Fruit fly (Drosophila melanogaster) whole organism, prepupa: ENCODE data around the gene Polr1D.

Experiments
- Blimp-1 ChIP-seq: fragments of 200-800 bp; sonication (Bioruptor generic); optimal IDR thresholded peaks from 3 replicates; lab custom pipeline; 2017; ENCODE audit warnings: missing biosample characterization, missing genetic modification characterization, mild to moderate bottlenecking, moderate library complexity, missing genetic modification reagents
- CG10631 ChIP-seq: fragments of 200-800 bp; sonication (Bioruptor generic); optimal IDR thresholded peaks from 2 replicates; lab custom pipeline; 2016; ENCODE audit warnings: missing biosample characterization, missing genetic modification characterization
- CG10669 ChIP-seq: fragments of 200-800 bp; sonication (Bioruptor generic); optimal IDR thresholded peaks from 3 replicates; lab custom pipeline; 2018; ENCODE audit warnings: missing biosample characterization, mild to moderate bottlenecking, missing genetic modification characterization, moderate library complexity
- CG11762 ChIP-seq: fragments of 200-800 bp; sonication (Bioruptor generic); optimal IDR thresholded peaks from 3 replicates; lab custom pipeline; 2016; ENCODE audit warnings: missing biosample characterization, missing genetic modification characterization; ENCODE audit not compliant: insufficient read depth
- CG11902 ChIP-seq: fragments of 200-800 bp; sonication (Bioruptor generic); optimal IDR thresholded peaks from 3 replicates; lab custom pipeline; 2016; ENCODE audit warnings: missing biosample characterization, missing genetic modification characterization
- CG1621 ChIP-seq: fragments of 200-800 bp; sonication (Bioruptor generic); optimal IDR thresholded peaks from 3 replicates; lab custom pipeline; 2018; ENCODE audit warnings: missing biosample characterization, mild to moderate bottlenecking, missing genetic modification characterization
- CG16779 ChIP-seq: fragments of 200-800 bp; sonication (Bioruptor generic); optimal IDR thresholded peaks from 3 replicates; lab custom pipeline; 2017; ENCODE audit warnings: missing biosample characterization, mild to moderate bottlenecking, missing genetic modification characterization
- CG3032 ChIP-seq: fragments of 200-800 bp; optimal IDR thresholded peaks from 2 replicates; lab custom pipeline; 2019; ENCODE audit warnings: missing biosample characterization, mild to moderate bottlenecking, missing genetic modification characterization, moderate library complexity
- CG32006 ChIP-seq: fragments of 200-800 bp; sonication (Bioruptor generic); optimal IDR thresholded peaks from 3 replicates; lab custom pipeline; 2017; ENCODE audit warnings: missing biosample characterization, mild to moderate bottlenecking, missing genetic modification characterization
- CG34406 ChIP-seq: fragments of 200-800 bp; sonication (Bioruptor generic); optimal IDR thresholded peaks from 3 replicates; lab custom pipeline; 2016; ENCODE audit warnings: missing biosample characterization, missing genetic modification characterization
- CG3919 ChIP-seq: fragments of 200-800 bp; sonication (Bioruptor generic); optimal IDR thresholded peaks from 3 replicates; lab custom pipeline; 2016; ENCODE audit warnings: missing biosample characterization, missing genetic modification characterization
- CG4318 ChIP-seq: fragments of 200-800 bp; sonication (Bioruptor generic); optimal IDR thresholded peaks from 3 replicates; lab custom pipeline; 2017; ENCODE audit warnings: missing biosample characterization, mild to moderate bottlenecking, missing genetic modification characterization
- CG6276 ChIP-seq: fragments of 200-800 bp; sonication (Bioruptor generic); optimal IDR thresholded peaks from 2 replicates; lab custom pipeline; 2017; ENCODE audit warnings: missing biosample characterization, mild to moderate bottlenecking, missing genetic modification characterization
- CG6854 ChIP-seq: fragments of 200-800 bp; sonication (Bioruptor generic); optimal IDR thresholded peaks from 2 replicates; lab custom pipeline; 2017; ENCODE audit warnings: missing biosample characterization, mild to moderate bottlenecking, missing genetic modification characterization
- CG7368 ChIP-seq: fragments of 200-800 bp; sonication (Bioruptor generic); optimal IDR thresholded peaks from 3 replicates; lab custom pipeline; 2016; ENCODE audit warnings: missing biosample characterization, missing genetic modification characterization
- CG8119 ChIP-seq: fragments of 200-800 bp; sonication (Bioruptor generic); IDR thresholded peaks from 3 replicates; pipeline ENCODE4 v1.3.6; 2022; ENCODE audit warnings: missing biosample characterization, missing genetic modification characterization
- CG8319 ChIP-seq: fragments of 200-800 bp; sonication (Bioruptor generic); optimal IDR thresholded peaks from 3 replicates; lab custom pipeline; 2016; ENCODE audit warnings: missing biosample characterization, missing genetic modification characterization
- CG8632 ChIP-seq: fragments of 200-800 bp; sonication (Bioruptor generic); optimal IDR thresholded peaks from 3 replicates; lab custom pipeline; 2016; ENCODE audit warnings: missing biosample characterization, missing genetic modification characterization
- CG9139 ChIP-seq: fragments of 200-800 bp; sonication (Bioruptor generic); optimal IDR thresholded peaks from 3 replicates; lab custom pipeline; 2017; ENCODE audit warnings: missing biosample characterization, mild to moderate bottlenecking, missing genetic modification characterization
- Eip78C ChIP-seq: fragments of 200-800 bp; sonication (Bioruptor generic); peaks from one replicate; lab custom pipeline; 2016; ENCODE audit warnings: missing biosample characterization, missing genetic modification characterization
- Eip93F ChIP-seq: fragments of 200-800 bp; sonication (Bioruptor generic); optimal IDR thresholded peaks from 2 replicates; lab custom pipeline; 2016; ENCODE audit warnings: missing biosample characterization, mild to moderate bottlenecking, missing genetic modification characterization
- Ets21C ChIP-seq: fragments of 200-800 bp; sonication (Bioruptor generic); optimal IDR thresholded peaks from 3 replicates; lab custom pipeline; 2016; ENCODE audit warnings: missing biosample characterization, missing genetic modification characterization
- Ets96B ChIP-seq: fragments of 200-800 bp; optimal IDR thresholded peaks from 2 replicates; lab custom pipeline; 2019; ENCODE audit warnings: missing biosample characterization, mild to moderate bottlenecking, missing genetic modification characterization, moderate library complexity
- Gug ChIP-seq: fragments of 200-800 bp; sonication (Bioruptor generic); IDR thresholded peaks from 2 replicates; pipeline ENCODE4 v1.3.6; 2022; ENCODE audit warnings: missing biosample characterization, missing genetic modification characterization
- Hr38 ChIP-seq: sonication (Bioruptor generic); optimal IDR thresholded peaks from 2 replicates; lab custom pipeline; 2016; ENCODE audit warnings: missing biosample characterization, missing genetic modification characterization
- Hr39 ChIP-seq: fragments of 200-800 bp; sonication (Bioruptor generic); optimal IDR thresholded peaks from 2 replicates; lab custom pipeline; 2016; ENCODE audit warnings: missing biosample characterization, missing genetic modification characterization
- Hr4 ChIP-seq: fragments of 200-800 bp; sonication (Bioruptor generic); optimal IDR thresholded peaks from 3 replicates; lab custom pipeline; 2016; ENCODE audit warnings: missing biosample characterization, missing genetic modification characterization
- Lpt ChIP-seq: fragments of 200-800 bp; sonication (Bioruptor generic); optimal IDR thresholded peaks from 3 replicates; lab custom pipeline; 2016; ENCODE audit warnings: missing biosample characterization, missing genetic modification characterization
- Met ChIP-seq: fragments of 200-800 bp; sonication (Bioruptor generic); optimal IDR thresholded peaks from 3 replicates; lab custom pipeline; 2016; ENCODE audit warnings: missing biosample characterization, missing genetic modification characterization
- OdsH ChIP-seq: fragments of 200-800 bp; sonication (Bioruptor generic); optimal IDR thresholded peaks from 3 replicates; lab custom pipeline; 2016; ENCODE audit warnings: missing biosample characterization, missing genetic modification characterization
- Smox ChIP-seq: fragments of 200-800 bp; sonication (Bioruptor generic); optimal IDR thresholded peaks from 3 replicates; lab custom pipeline; 2016; ENCODE audit warnings: missing biosample characterization, missing genetic modification characterization
- Sox15 ChIP-seq: fragments of 200-800 bp; sonication (Bioruptor generic); optimal IDR thresholded peaks from 3 replicates; lab custom pipeline; 2016; ENCODE audit warnings: missing biosample characterization, missing genetic modification characterization
- achi ChIP-seq: fragments of 200-800 bp; sonication (Bioruptor generic); optimal IDR thresholded peaks from 3 replicates; lab custom pipeline; 2016; ENCODE audit warnings: missing biosample characterization, missing genetic modification characterization
- acj6 ChIP-seq: fragments of 200-800 bp; sonication (Bioruptor generic); optimal IDR thresholded peaks from 3 replicates; lab custom pipeline; 2016; ENCODE audit warnings: missing biosample characterization, missing genetic modification characterization
- cyc ChIP-seq: fragments of 200-800 bp; sonication (Bioruptor generic); optimal IDR thresholded peaks from 3 replicates; lab custom pipeline; 2016; ENCODE audit warnings: missing biosample characterization, missing genetic modification characterization
- dac ChIP-seq: fragments of 200-800 bp; sonication (Bioruptor generic); optimal IDR thresholded peaks from 2 replicates; lab custom pipeline; 2017; ENCODE audit warnings: missing biosample characterization, mild to moderate bottlenecking, missing genetic modification characterization
- dsx ChIP-seq: fragments of 200-800 bp; optimal IDR thresholded peaks from 3 replicates; lab custom pipeline; 2019; ENCODE audit warnings: missing biosample characterization, mild to moderate bottlenecking, missing genetic modification characterization, moderate library complexity; ENCODE audit not compliant: poor library complexity, severe bottlenecking
- eg ChIP-seq: fragments of 200-800 bp; sonication (Bioruptor generic); IDR thresholded peaks from 3 replicates; pipeline ENCODE4 v1.3.6; 2022; ENCODE audit warnings: missing biosample characterization, missing genetic modification characterization
- esn ChIP-seq: fragments of 200-800 bp; sonication (Bioruptor generic); optimal IDR thresholded peaks from 2 replicates; lab custom pipeline; 2016; ENCODE audit warnings: missing biosample characterization, mild to moderate bottlenecking, missing genetic modification characterization, moderate library complexity
- fd59A ChIP-seq: fragments of 200-800 bp; sonication (Bioruptor generic); optimal IDR thresholded peaks from 2 replicates; lab custom pipeline; 2017; ENCODE audit warnings: missing biosample characterization, mild to moderate bottlenecking, missing genetic modification characterization, missing genetic modification reagents
- fd85E ChIP-seq: fragments of 200-800 bp; sonication (Bioruptor generic); optimal IDR thresholded peaks from 3 replicates; lab custom pipeline; 2016; ENCODE audit warnings: missing biosample characterization, missing genetic modification characterization
- fkh ChIP-seq: fragments of 200-800 bp; sonication (Bioruptor generic); optimal IDR thresholded peaks from 3 replicates; lab custom pipeline; 2017; ENCODE audit warnings: missing biosample characterization, mild to moderate bottlenecking, missing genetic modification characterization, moderate library complexity
- lz ChIP-seq: fragments of 200-800 bp; sonication (Bioruptor generic); optimal IDR thresholded peaks from 3 replicates; lab custom pipeline; 2016; ENCODE audit warnings: missing biosample characterization, missing genetic modification characterization
- net ChIP-seq: fragments of 200-800 bp; sonication (Bioruptor generic); optimal IDR thresholded peaks from 3 replicates; lab custom pipeline; 2016; ENCODE audit warnings: missing biosample characterization, missing genetic modification characterization
- ss ChIP-seq, 2 experiments: fragments of 200-800 bp; sonication (Bioruptor generic); optimal IDR thresholded peaks; 2 replicates in 1 of 2; 3 replicates in 1 of 2; lab custom pipeline; 2017 to 2018; ENCODE audit warnings: mild to moderate bottlenecking in 2 of 2, missing biosample characterization in 2 of 2, missing genetic modification characterization in 2 of 2, moderate library complexity in 1 of 2
- svp ChIP-seq: fragments of 200-800 bp; sonication (Bioruptor generic); peaks from one replicate; lab custom pipeline; 2016; ENCODE audit warnings: missing biosample characterization, missing genetic modification characterization

Gene Polr1D

dm6 chr2L:19136735-19137134 is 1.7 kb upstream of the Polr1D start (continued):
- TF ChIP-seq CG32006 (GFP tag; lab: Kevin White, UChicago) (peak; percentile 80), fd59A (GFP tag; lab: Kevin White, UChicago) (peak; percentile 96), fd85E (peak; percentile 56), Blimp-1 (GFP tag; lab: Kevin White, UChicago) (peak; percentile 67), fkh (GFP tag; lab: Kevin White, UChicago) (no peak), CG11762 (GFP tag; lab: Kevin White, UChicago) (peak; percentile 90), Eip78C (peak; percentile 99), Hr38 (no peak), OdsH (GFP tag; lab: Kevin White, UChicago) (peak; percentile 95), CG4318 (peak; percentile 64), net (GFP tag; lab: Kevin White, UChicago) (peak; percentile 87), CG3032 (peak; percentile 96), acj6 (GFP tag; lab: Kevin White, UChicago) (peak; percentile 93), CG6854 (GFP tag; lab: Kevin White, UChicago) (peak; percentile 84), ss (GFP tag; optimal IDR thresholded peaks at IDR 0.05; lab: Kevin White, UChicago) (peak; percentile 93 to 95), CG7368 (GFP tag; lab: Kevin White, UChicago) (peak; percentile 90)
- TF ChIP-seq, all 60 proteins: peak for 57

DNA sequence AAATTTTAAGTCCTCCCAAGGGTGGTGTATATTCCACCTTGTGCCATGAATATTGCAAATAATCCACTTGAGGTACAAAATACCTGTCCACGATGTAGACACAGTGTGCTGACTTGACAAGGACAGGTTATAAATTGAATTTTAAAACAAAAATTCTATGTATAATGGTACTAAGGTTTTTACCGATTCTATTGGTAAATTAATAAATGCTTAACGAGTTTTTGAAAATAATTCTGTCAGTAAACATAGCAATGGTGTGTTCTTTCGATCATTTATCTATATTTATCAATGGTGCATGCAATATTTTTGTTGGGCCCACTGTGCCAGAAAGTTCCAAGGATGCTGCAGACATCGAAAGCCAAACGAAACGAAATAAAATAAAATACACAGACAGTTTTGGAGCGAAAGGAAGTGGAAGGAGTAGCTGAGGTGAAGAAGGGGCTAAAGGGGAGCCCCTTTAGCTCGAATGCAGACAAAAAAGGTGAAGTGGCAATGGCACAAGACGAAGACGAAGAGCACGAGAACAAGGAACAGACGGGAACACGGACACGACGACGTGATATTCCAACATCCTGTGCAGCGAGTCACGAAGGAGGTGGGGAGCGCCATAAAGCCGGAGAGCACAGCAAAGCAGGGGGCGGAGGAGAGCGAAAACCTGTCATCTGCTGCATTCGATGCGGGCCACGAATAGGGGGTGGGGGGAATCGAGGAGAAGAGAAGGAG is 1.1 kb upstream of the Polr1D start:
- TF ChIP-seq eg (GFP tag; lab: Robert Waterston, UW) (no peak), CG3032 (peak; percentile 83), CG11902 (peak; percentile 69), Lpt (GFP tag; lab: Kevin White, UChicago) (peak; percentile 27), lz (GFP tag; lab: Kevin White, UChicago) (peak; percentile 87), fd85E (peak; percentile 12), CG8119 (GFP tag; lab: Robert Waterston, UW) (peak; percentile 58; the same call in 2 of the 3 replicates), Gug (GFP tag; lab: Robert Waterston, UW) (no peak), dsx (peak; percentile 76), CG10631 (peak; percentile 85), CG1621 (tag; lab: Kevin White, UChicago) (peak; percentile 80), Hr4 (GFP tag; lab: Kevin White, UChicago) (peak; percentile 57), esn (peak; percentile 91), OdsH (GFP tag; lab: Kevin White, UChicago) (peak; percentile 83), dac (GFP tag; lab: Kevin White, UChicago) (no peak), Eip93F (GFP tag; lab: Kevin White, UChicago) (peak; percentile 50), Smox (GFP tag; lab: Kevin White, UChicago) (peak; percentile 88), Ets21C (GFP tag; lab: Kevin White, UChicago) (peak; percentile 80), ss (GFP tag; optimal IDR thresholded peaks at IDR 0.05; lab: Kevin White, UChicago) (peak; percentile 32 to 57), CG32006 (GFP tag; lab: Kevin White, UChicago) (peak; percentile 54), CG9139 (peak; percentile 41), svp (GFP tag; lab: Kevin White, UChicago) (peak; percentile 92), CG6854 (GFP tag; lab: Kevin White, UChicago) (no peak), CG10669 (peak; percentile 87), Sox15 (GFP tag; lab: Kevin White, UChicago) (peak; percentile 65), cyc (GFP tag; lab: Kevin White, UChicago) (peak; percentile 84), Ets96B (tag; lab: Kevin White, UChicago) (peak; percentile 94), CG8632 (GFP tag; lab: Kevin White, UChicago) (peak; percentile 85), Eip78C (peak; percentile 96), CG3919 (GFP tag; lab: Kevin White, UChicago) (peak; percentile 85), Blimp-1 (GFP tag; lab: Kevin White, UChicago) (no peak), CG4318 (peak; percentile 46), Hr39 (GFP tag; lab: Kevin White, UChicago) (peak; percentile 83), CG34406 (peak; percentile 83), Hr38 (no peak), CG8319 (GFP tag; lab: Kevin White, UChicago) (peak; percentile 55), achi (GFP tag; lab: Kevin White, UChicago) (peak; percentile 86), CG7368 (GFP tag; lab: Kevin White, UChicago) (peak; percentile 61), Met (GFP tag; lab: Kevin White, UChicago) (peak; percentile 91), CG16779 (peak; percentile 71), CG6276 (GFP tag; lab: Kevin White, UChicago) (no peak), net (GFP tag; lab: Kevin White, UChicago) (peak; percentile 64)
